Fruit fly (Drosophila melanogaster) whole organism, embryonic: ENCODE results near the gene CG11068.
A peak's percentile ranks its signal among the peaks of the same experiment; 100 is the strongest.

ENCODE experiments used
- Antp ChIP-seq: fragments of 200-800 bp; sonication (Bioruptor generic); optimal IDR thresholded peaks from 3 replicates; lab custom pipeline; 2016; ENCODE audit warnings: missing biosample characterization, missing genetic modification characterization
- Awh ChIP-seq: fragments of 200-800 bp; sonication (Bioruptor generic); IDR thresholded peaks from 2 replicates; pipeline ENCODE4, ENCODE4 v1.3.6; 2022; ENCODE audit warnings: missing biosample characterization, missing genetic modification characterization
- B-H2 ChIP-seq: fragments of 200-800 bp; sonication (Bioruptor generic); optimal IDR thresholded peaks from 2 replicates; lab custom pipeline; 2018; ENCODE audit warnings: missing biosample characterization, mild to moderate bottlenecking, missing genetic modification characterization
- Blimp-1 ChIP-seq: fragments of 200-800 bp; sonication (Bioruptor generic); optimal IDR thresholded peaks from 3 replicates; lab custom pipeline; 2018; ENCODE audit warnings: missing biosample characterization, missing genetic modification characterization, mild to moderate bottlenecking, moderate library complexity, missing genetic modification reagents
- CG11093 ChIP-seq: fragments of 200-800 bp; sonication (Bioruptor generic); IDR thresholded peaks from 3 replicates; pipeline ENCODE4 v1.3.6; 2022; ENCODE audit warnings: missing biosample characterization, missing genetic modification characterization
- CG11696 ChIP-seq: fragments of 200-800 bp; sonication (Bioruptor generic); IDR thresholded peaks from 2 replicates; pipeline ENCODE4 v1.3.6; 2022; ENCODE audit warnings: missing biosample characterization, missing genetic modification characterization
- CG13296 ChIP-seq: fragments of 200-800 bp; sonication (Bioruptor generic); optimal IDR thresholded peaks from 3 replicates; lab custom pipeline; 2018; ENCODE audit warnings: missing biosample characterization, mild to moderate bottlenecking, missing genetic modification characterization
- CG13775 ChIP-seq: fragments of 200-800 bp; sonication (Bioruptor generic); optimal IDR thresholded peaks from 3 replicates; lab custom pipeline; 2017; ENCODE audit warnings: missing biosample characterization, mild to moderate bottlenecking, missing genetic modification characterization
- CG18011 ChIP-seq: fragments of 200-800 bp; sonication (Bioruptor generic); optimal IDR thresholded peaks from 2 replicates; lab custom pipeline; 2017; ENCODE audit warnings: missing biosample characterization, missing genetic modification characterization, mild to moderate bottlenecking, moderate library complexity, missing genotype
- CG32532 ChIP-seq: fragments of 200-800 bp; sonication (Bioruptor generic); IDR thresholded peaks from 2 replicates; pipeline ENCODE4 v1.3.6; 2022; ENCODE audit warnings: missing biosample characterization, missing genetic modification characterization
- CG3838 ChIP-seq: fragments of 200-800 bp; sonication (Bioruptor generic); optimal IDR thresholded peaks from 3 replicates; lab custom pipeline; 2016; ENCODE audit warnings: missing biosample characterization, missing genetic modification characterization
- CG4404 ChIP-seq: fragments of 200-800 bp; sonication (Bioruptor generic); IDR thresholded peaks from 2 replicates; pipeline ENCODE4 v1.3.6; 2022; ENCODE audit warnings: missing biosample characterization, missing genetic modification characterization
- CG4424 ChIP-seq: fragments of 200-800 bp; sonication (Bioruptor generic); optimal IDR thresholded peaks from 3 replicates; lab custom pipeline; 2016; ENCODE audit warnings: missing biosample characterization, missing genetic modification characterization
- CG8944 ChIP-seq: fragments of 200-800 bp; sonication (Bioruptor generic); optimal IDR thresholded peaks from 3 replicates; lab custom pipeline; 2016; ENCODE audit warnings: missing biosample characterization, missing genetic modification characterization
- D ChIP-seq, 2 experiments: fragments of 200-800 bp in 1 of 2; fragments of >200 bp in 1 of 2; sonication (Bioruptor generic) in 1 of 2; optimal IDR thresholded peaks; 2 replicates in 1 of 2; 3 replicates in 1 of 2; lab custom pipeline; 2017; ENCODE audit warnings: mild to moderate bottlenecking in 1 of 2, missing biosample characterization in 1 of 2, missing genetic modification characterization in 1 of 2, missing genetic modification reagents in 1 of 2
- Dek ChIP-seq: fragments of 200-800 bp; sonication (Bioruptor generic); optimal IDR thresholded peaks from 3 replicates; lab custom pipeline; 2019; ENCODE audit warnings: missing biosample characterization, mild to moderate bottlenecking, missing genetic modification characterization, moderate library complexity
- Hr3 ChIP-seq: fragments of 200-800 bp; sonication (Bioruptor generic); optimal IDR thresholded peaks from 3 replicates; lab custom pipeline; 2016; ENCODE audit warnings: missing biosample characterization, missing genetic modification characterization
- Hr78 ChIP-seq, 2 experiments: fragments of 200-800 bp in 1 of 2; fragments of >200 bp in 1 of 2; sonication (Bioruptor generic) in 1 of 2; optimal IDR thresholded peaks; 2 replicates each; lab custom pipeline; 2017 to 2019; ENCODE audit warnings: missing biosample characterization in 2 of 2, missing genetic modification characterization in 2 of 2, mild to moderate bottlenecking in 1 of 2, moderate library complexity in 1 of 2
- MESR4 ChIP-seq: fragments of 200-800 bp; sonication (Bioruptor generic); optimal IDR thresholded peaks from 2 replicates; lab custom pipeline; 2018; ENCODE audit warnings: missing biosample characterization, mild to moderate bottlenecking, missing genetic modification characterization, moderate library complexity
- Meics ChIP-seq: fragments of 200-800 bp; sonication (Bioruptor generic); optimal IDR thresholded peaks from 2 replicates; lab custom pipeline; 2017; ENCODE audit warnings: missing biosample characterization, mild to moderate bottlenecking, missing genetic modification characterization
- Sox102F ChIP-seq: fragments of 200-800 bp; sonication (Bioruptor generic); optimal IDR thresholded peaks from 2 replicates; lab custom pipeline; 2018; ENCODE audit warnings: missing biosample characterization, mild to moderate bottlenecking, missing genetic modification characterization, moderate library complexity
- Taf1 ChIP-seq: fragments of 200-800 bp; sonication (Bioruptor generic); IDR thresholded peaks from 2 replicates; pipeline ENCODE4 v1.3.6; 2022; ENCODE audit warnings: missing biosample characterization, missing genetic modification characterization
- ash1 ChIP-seq: fragments of 200-800 bp; sonication (Bioruptor generic); optimal IDR thresholded peaks from 2 replicates; lab custom pipeline; 2018; ENCODE audit warnings: missing biosample characterization, mild to moderate bottlenecking, missing genetic modification characterization
- ato ChIP-seq: fragments of 200-800 bp; sonication (Bioruptor generic); IDR thresholded peaks from 2 replicates; pipeline ENCODE4 v1.3.6; 2022; ENCODE audit warnings: missing biosample characterization, missing genetic modification characterization; ENCODE audit not compliant: partially characterized antibody
- dysf ChIP-seq: fragments of 200-800 bp; sonication (Bioruptor generic); IDR thresholded peaks from 3 replicates; pipeline ENCODE4 v1.3.6; 2022; ENCODE audit warnings: missing biosample characterization, missing genetic modification characterization
- fd96Cb ChIP-seq: fragments of 200-800 bp; sonication (Bioruptor generic); optimal IDR thresholded peaks from 2 replicates; lab custom pipeline; 2018; ENCODE audit warnings: missing biosample characterization, mild to moderate bottlenecking, missing genetic modification characterization, moderate library complexity
- ftz-f1 ChIP-seq: fragments of 200-800 bp; sonication (Bioruptor generic); optimal IDR thresholded peaks from 2 replicates; lab custom pipeline; 2016; ENCODE audit warnings: missing biosample characterization, missing genetic modification characterization
- gem ChIP-seq: fragments of 200-800 bp; sonication (Bioruptor generic); optimal IDR thresholded peaks from 2 replicates; lab custom pipeline; 2019; ENCODE audit warnings: missing biosample characterization, mild to moderate bottlenecking, missing genetic modification characterization, moderate library complexity
- gsb ChIP-seq: fragments of 200-800 bp; sonication (Bioruptor generic); IDR thresholded peaks from 2 replicates; pipeline ENCODE4 v1.3.6; 2022; ENCODE audit warnings: missing biosample characterization, missing genetic modification characterization
- gsb-n ChIP-seq: fragments of 200-800 bp; sonication (Bioruptor generic); optimal IDR thresholded peaks from 3 replicates; lab custom pipeline; 2018; ENCODE audit warnings: missing biosample characterization, mild to moderate bottlenecking, missing genetic modification characterization
- jing ChIP-seq: fragments of 200-800 bp; sonication (Bioruptor generic); optimal IDR thresholded peaks from 2 replicates; lab custom pipeline; 2018; ENCODE audit warnings: missing biosample characterization, mild to moderate bottlenecking, missing genetic modification characterization
- jumu ChIP-seq: fragments of 200-800 bp; sonication (Bioruptor generic); optimal IDR thresholded peaks from 3 replicates; lab custom pipeline; 2016; ENCODE audit warnings: missing biosample characterization, missing genetic modification characterization
- prd ChIP-seq, 3 experiments: fragments of >200 bp in 2 of 3; fragments of 200-800 bp in 1 of 3; sonication (Bioruptor generic) in 1 of 3; optimal IDR thresholded peaks in 2 of 3; IDR thresholded peaks in 1 of 3; 2 replicates in 2 of 3; 3 replicates in 1 of 3; pipeline versions ENCODE4 v1.3.6 to Lab custom; 2017 to 2022; ENCODE audit warnings: missing biosample characterization in 1 of 3, missing genetic modification characterization in 1 of 3
- ranshi ChIP-seq: fragments of 200-800 bp; sonication (Bioruptor generic); IDR thresholded peaks from 2 replicates; pipeline ENCODE4 v1.3.6; 2022; ENCODE audit warnings: missing biosample characterization, missing genetic modification characterization
- scrt ChIP-seq: fragments of 200-800 bp; sonication (Bioruptor generic); optimal IDR thresholded peaks from 2 replicates; lab custom pipeline; 2018; ENCODE audit warnings: missing biosample characterization, mild to moderate bottlenecking, missing genetic modification characterization, moderate library complexity
- sens ChIP-seq: fragments of 200-800 bp; sonication (Bioruptor generic); peaks from one replicate; lab custom pipeline; 2016; ENCODE audit warnings: missing biosample characterization, missing genetic modification characterization
- sna ChIP-seq: fragments of 200-800 bp; sonication (Bioruptor generic); IDR thresholded peaks from 2 replicates; pipeline ENCODE4 v1.3.6; 2022; ENCODE audit warnings: missing biosample characterization, missing genetic modification characterization; ENCODE audit not compliant: partially characterized antibody
- ssp ChIP-seq: fragments of 200-800 bp; sonication (Bioruptor generic); IDR thresholded peaks from 2 replicates; pipeline ENCODE4 v1.3.6; 2022; ENCODE audit warnings: missing biosample characterization, missing genetic modification characterization
- wdn ChIP-seq: fragments of 200-800 bp; sonication (Bioruptor generic); IDR thresholded peaks from 2 replicates; pipeline ENCODE4 v1.3.6; 2022; ENCODE audit warnings: missing biosample characterization, missing genetic modification characterization
- zen2 ChIP-seq: fragments of 200-800 bp; sonication (Bioruptor generic); IDR thresholded peaks from 3 replicates; pipeline ENCODE4 v1.3.6; 2022; ENCODE audit warnings: missing biosample characterization, missing genetic modification characterization; ENCODE audit not compliant: partially characterized antibody

The CG11068 gene

dm6 chrX:13909002-13909544 is 46.0 kb upstream of the CG11068 start (continued):
- TF ChIP-seq CG8944 (GFP tag; lab: Kevin White, UChicago) (no peak), CG13296 (GFP tag; lab: Kevin White, UChicago) (no peak), CG32532 (GFP tag; lab: Robert Waterston, UW) (no peak), jing (GFP tag; lab: Kevin White, UChicago) (no peak), zen2 (GFP tag; lab: Robert Waterston, UW) (no peak), ato (GFP tag; lab: Robert Waterston, UW) (no peak), CG11696 (GFP tag; lab: Robert Waterston, UW) (no peak), ssp (GFP tag; lab: Robert Waterston, UW) (no peak), CG13775 (GFP tag; lab: Kevin White, UChicago) (no peak), Dek (tag; lab: Kevin White, UChicago) (no peak), wdn (GFP tag; lab: Robert Waterston, UW) (no peak), ranshi (GFP tag; lab: Robert Waterston, UW) (no peak), Sox102F (GFP tag; lab: Kevin White, UChicago) (peak; percentile 3), fd96Cb (no peak), sens (no peak), Hr78 (GFP tag; optimal IDR thresholded peaks at IDR 0.05; lab: Kevin White, UChicago) (no peak), CG4404 (GFP tag; lab: Robert Waterston, UW) (no peak), gsb-n (tag; lab: Kevin White, UChicago) (no peak), ash1 (GFP tag; lab: Kevin White, UChicago) (no peak), Awh (GFP tag; lab: Robert Waterston, UW) (no peak), MESR4 (GFP tag; lab: Kevin White, UChicago) (no peak), CG11093 (GFP tag; lab: Robert Waterston, UW) (no peak), scrt (GFP tag; lab: Kevin White, UChicago) (no peak), Taf1 (GFP tag; lab: Robert Waterston, UW) (no peak), gem (peak; percentile 19), sna (GFP tag; lab: Robert Waterston, UW) (no peak), ftz-f1 (no peak), Blimp-1 (GFP tag; lab: Kevin White, UChicago) (no peak), Meics (GFP tag; lab: Kevin White, UChicago) (no peak), CG4424 (GFP tag; lab: Kevin White, UChicago) (no peak), Hr3 (GFP tag; lab: Kevin White, UChicago) (no peak), prd (optimal IDR thresholded peaks at IDR 0.05; lab: Kevin White, UChicago) (no peak), prd (GFP tag; IDR thresholded peaks at IDR 0.05; lab: Robert Waterston, UW) (no peak; the same call in 2 of the 3 replicates), dysf (0 out of 3 replicates have a peak, but pooled peaks have one; percentile 8), Antp (GFP tag; lab: Kevin White, UChicago) (no peak), B-H2 (no peak), gsb (GFP tag; lab: Robert Waterston, UW) (no peak), jumu (GFP tag; lab: Kevin White, UChicago) (no peak), CG18011 (GFP tag; lab: Kevin White, UChicago) (no peak), D (optimal IDR thresholded peaks at IDR 0.05; lab: Kevin White, UChicago) (no peak), D (GFP tag; optimal IDR thresholded peaks at IDR 0.05; lab: Kevin White, UChicago) (no peak), CG3838 (GFP tag; lab: Kevin White, UChicago) (no peak)
